Worm (Caenorhabditis elegans) whole organism, late embryonic: Measurements from ENCODE around the gene mpz-1.

ENCODE experiments used
- F13H6.1 ChIP-seq: sonication (generic microtip); optimal IDR thresholded peaks from 2 replicates; lab custom pipeline; 2016; ENCODE audit warnings: missing genetic modification characterization, missing compliant biosample characterization
- K02D7.2 ChIP-seq: sonication (generic microtip); optimal IDR thresholded peaks from 2 replicates; lab custom pipeline; 2017; ENCODE audit warnings: mild to moderate bottlenecking, missing genetic modification characterization, missing compliant biosample characterization
- K09A11.1 ChIP-seq: sonication (generic microtip); optimal IDR thresholded peaks from 2 replicates; lab custom pipeline; 2017; ENCODE audit warnings: antibody characterized with exemption, mild to moderate bottlenecking, missing genetic modification characterization, missing compliant biosample characterization; ENCODE audit not compliant: insufficient read depth
- T23F11.4 ChIP-seq: fragments of 200-800 bp; sonication (Bioruptor generic); optimal IDR thresholded peaks from 2 replicates; lab custom pipeline; 2018; ENCODE audit warnings: mild to moderate bottlenecking, missing genetic modification characterization, missing compliant biosample characterization
- Y22D7AL.16 ChIP-seq: sonication (generic microtip); optimal IDR thresholded peaks from 2 replicates; lab custom pipeline; 2016; ENCODE audit warnings: missing genetic modification characterization, missing compliant biosample characterization
- ama-1 ChIP-seq: fragments of 150-350 bp; optimal IDR thresholded peaks from 2 replicates; lab custom pipeline; 2014
- ceh-14 ChIP-seq: sonication (generic microtip); optimal IDR thresholded peaks from 2 replicates; lab custom pipeline; 2016; ENCODE audit warnings: missing genotype, missing genetic modification characterization, missing compliant biosample characterization
- ceh-19 ChIP-seq: fragments of 200-800 bp; sonication (Bioruptor generic); optimal IDR thresholded peaks from 2 replicates; lab custom pipeline; 2018; ENCODE audit warnings: mild to moderate bottlenecking, missing genetic modification characterization, missing compliant biosample characterization
- ceh-2 ChIP-seq: sonication (generic microtip); optimal IDR thresholded peaks from 2 replicates; lab custom pipeline; 2016; ENCODE audit warnings: missing genotype, missing genetic modification characterization, missing compliant biosample characterization
- ceh-22 ChIP-seq: sonication (generic microtip); optimal IDR thresholded peaks from 2 replicates; lab custom pipeline; 2017; ENCODE audit warnings: missing biosample characterization, missing genetic modification characterization
- ceh-31 ChIP-seq: sonication (generic microtip); optimal IDR thresholded peaks from 2 replicates; lab custom pipeline; 2016; ENCODE audit warnings: missing genetic modification characterization, missing compliant biosample characterization
- ceh-45 ChIP-seq: fragments of 200-800 bp; sonication (Bioruptor generic); IDR thresholded peaks from 2 replicates; pipeline ENCODE4 v1.3.6; 2022; ENCODE audit warnings: missing genetic modification reagents, missing genetic modification characterization, missing compliant biosample characterization
- ceh-6 ChIP-seq: fragments of 200-800 bp; sonication (Bioruptor generic); optimal IDR thresholded peaks from 2 replicates; lab custom pipeline; 2018; ENCODE audit warnings: mild to moderate bottlenecking, missing genetic modification characterization, missing compliant biosample characterization
- ceh-9 ChIP-seq: sonication (generic microtip); optimal IDR thresholded peaks from 2 replicates; lab custom pipeline; 2016; ENCODE audit warnings: mild to moderate bottlenecking, missing genetic modification characterization, inconsistent platforms, missing compliant biosample characterization
- che-1 ChIP-seq: sonication (generic microtip); optimal IDR thresholded peaks from 2 replicates; lab custom pipeline; 2016; ENCODE audit warnings: mild to moderate bottlenecking, missing genetic modification characterization, missing compliant biosample characterization
- elt-2 ChIP-seq: sonication (generic microtip); optimal IDR thresholded peaks from 2 replicates; lab custom pipeline; 2016; ENCODE audit warnings: missing genetic modification reagents, missing genetic modification characterization, missing compliant biosample characterization
- elt-4 ChIP-seq: sonication (generic microtip); optimal IDR thresholded peaks from 2 replicates; lab custom pipeline; 2016; ENCODE audit warnings: missing genetic modification characterization, missing compliant biosample characterization
- eyg-1 ChIP-seq: sonication (generic microtip); optimal IDR thresholded peaks from 2 replicates; lab custom pipeline; 2016; ENCODE audit warnings: missing genotype, missing genetic modification characterization, missing compliant biosample characterization
- fax-1 ChIP-seq: sonication (generic microtip); optimal IDR thresholded peaks from 2 replicates; lab custom pipeline; 2016; ENCODE audit warnings: missing genotype, missing genetic modification characterization, missing compliant biosample characterization
- fkh-10 ChIP-seq: fragments of 150-350 bp; optimal IDR thresholded peaks from 2 replicates; lab custom pipeline; 2014; ENCODE audit warnings: missing biosample characterization, missing genetic modification reagents, missing genetic modification characterization
- gmeb-2 ChIP-seq: sonication (generic microtip); optimal IDR thresholded peaks from 2 replicates; lab custom pipeline; 2016; ENCODE audit warnings: missing genetic modification characterization, inconsistent platforms, missing compliant biosample characterization
- hlh-13 ChIP-seq: fragments of 200-800 bp; sonication (Bioruptor generic); optimal IDR thresholded peaks from 2 replicates; lab custom pipeline; 2018; ENCODE audit warnings: mild to moderate bottlenecking, missing genetic modification characterization, missing compliant biosample characterization
- hlh-6 ChIP-seq: sonication (generic microtip); optimal IDR thresholded peaks from 2 replicates; lab custom pipeline; 2016; ENCODE audit warnings: missing genotype, missing genetic modification characterization, missing compliant biosample characterization
- lim-6 ChIP-seq: sonication (generic microtip); optimal IDR thresholded peaks from 2 replicates; lab custom pipeline; 2016; ENCODE audit warnings: missing genetic modification characterization, missing compliant biosample characterization
- lin-11 ChIP-seq: fragments of 200-800 bp; sonication (Bioruptor generic); optimal IDR thresholded peaks from 2 replicates; lab custom pipeline; 2018; ENCODE audit warnings: mild to moderate bottlenecking, missing genetic modification characterization, missing compliant biosample characterization
- madf-2 ChIP-seq: sonication (generic microtip); optimal IDR thresholded peaks from 2 replicates; lab custom pipeline; 2017; ENCODE audit warnings: missing genetic modification characterization, missing compliant biosample characterization
- nfya-1 ChIP-seq: sonication (generic microtip); optimal IDR thresholded peaks from 2 replicates; lab custom pipeline; 2017; ENCODE audit warnings: missing genetic modification characterization, mild to moderate bottlenecking, missing compliant biosample characterization, antibody characterized with exemption, moderate library complexity
- nhr-232 ChIP-seq: sonication (generic microtip); optimal IDR thresholded peaks from 2 replicates; lab custom pipeline; 2016; ENCODE audit warnings: missing genetic modification characterization, missing compliant biosample characterization
- pag-3 ChIP-seq: sonication (generic microtip); optimal IDR thresholded peaks from 2 replicates; lab custom pipeline; 2016; ENCODE audit warnings: missing compliant biosample characterization, missing genetic modification characterization, borderline replicate concordance
- pat-9 ChIP-seq: fragments of 200-800 bp; sonication (Bioruptor generic); optimal IDR thresholded peaks from 2 replicates; lab custom pipeline; 2018; ENCODE audit warnings: mild to moderate bottlenecking, missing genetic modification characterization, moderate library complexity, missing compliant biosample characterization
- pha-2 ChIP-seq: sonication (generic microtip); optimal IDR thresholded peaks from 2 replicates; lab custom pipeline; 2017; ENCODE audit warnings: mild to moderate bottlenecking, missing genetic modification characterization, missing compliant biosample characterization
- pros-1 ChIP-seq: fragments of 150-350 bp; optimal IDR thresholded peaks from 2 replicates; lab custom pipeline; 2014; ENCODE audit warnings: missing biosample characterization, missing genetic modification reagents, missing genetic modification characterization
- ref-2 ChIP-seq: sonication (generic microtip); optimal IDR thresholded peaks from 2 replicates; lab custom pipeline; 2016; ENCODE audit warnings: missing genetic modification characterization, missing compliant biosample characterization
- rnt-1 ChIP-seq: sonication (generic microtip); optimal IDR thresholded peaks from 2 replicates; lab custom pipeline; 2016; ENCODE audit warnings: missing genetic modification characterization, missing compliant biosample characterization
- sox-2 ChIP-seq: fragments of 200-800 bp; sonication (Bioruptor generic); IDR thresholded peaks from 2 replicates; pipeline ENCODE4 v1.3.6; 2022; ENCODE audit warnings: missing genetic modification reagents, missing genetic modification characterization, missing compliant biosample characterization
- sox-4 ChIP-seq: sonication (generic microtip); optimal IDR thresholded peaks from 2 replicates; lab custom pipeline; 2017; ENCODE audit warnings: mild to moderate bottlenecking, missing genetic modification characterization, inconsistent platforms, missing compliant biosample characterization
- syd-9 ChIP-seq: sonication (generic microtip); optimal IDR thresholded peaks from 2 replicates; lab custom pipeline; 2016; ENCODE audit warnings: mild to moderate bottlenecking, missing genetic modification characterization, moderate library complexity, missing compliant biosample characterization
- tbx-2 ChIP-seq: sonication (generic microtip); optimal IDR thresholded peaks from 2 replicates; lab custom pipeline; 2016; ENCODE audit warnings: missing genetic modification characterization, missing compliant biosample characterization
- ttx-3 ChIP-seq: sonication (generic microtip); optimal IDR thresholded peaks from 2 replicates; lab custom pipeline; 2016; ENCODE audit warnings: missing genetic modification reagents, missing genetic modification characterization, missing compliant biosample characterization
- unc-42 ChIP-seq: sonication (generic microtip); optimal IDR thresholded peaks from 2 replicates; lab custom pipeline; 2016; ENCODE audit warnings: missing genotype, missing genetic modification characterization, missing compliant biosample characterization
- zip-5 ChIP-seq: sonication (generic microtip); optimal IDR thresholded peaks from 2 replicates; lab custom pipeline; 2016; ENCODE audit warnings: missing genetic modification characterization, missing compliant biosample characterization
- ztf-16 ChIP-seq: sonication (generic microtip); optimal IDR thresholded peaks from 2 replicates; lab custom pipeline; 2017; ENCODE audit warnings: missing genetic modification characterization, missing compliant biosample characterization

mpz-1 gene

ce11 chrII:10808708-10809343 is 30.9 kb upstream of the mpz-1 start, which contains the start of gene R06F6.14:
R06F6.14 (plus strand) TSS chrII:10809293.
- TF ChIP-seq pag-3 (tag; lab: Kevin White, UChicago) (no peak), ref-2 (tag; lab: Kevin White, UChicago) (no peak), K09A11.1 (tag; lab: Kevin White, UChicago) (no peak), pros-1 (no peak), sox-2 (GFP tag; lab: Robert Waterston, UW) (no peak), gmeb-2 (tag; lab: Kevin White, UChicago) (no peak), rnt-1 (tag; lab: Kevin White, UChicago) (no peak)

- TF ChIP-seq sox-4 (tag; lab: Kevin White, UChicago) (no peak), eyg-1 (tag; lab: Kevin White, UChicago) (no peak), syd-9 (tag; lab: Kevin White, UChicago) (no peak), pros-1 (no peak), sox-2 (GFP tag; lab: Robert Waterston, UW) (no peak), hlh-13 (no peak), ref-2 (tag; lab: Kevin White, UChicago) (no peak), tbx-2 (tag; lab: Kevin White, UChicago) (no peak), F13H6.1 (tag; lab: Kevin White, UChicago) (no peak), fax-1 (tag; lab: Kevin White, UChicago) (no peak), ceh-6 (no peak), elt-4 (tag; lab: Kevin White, UChicago) (no peak), ceh-22 (tag; lab: Kevin White, UChicago) (no peak), ttx-3 (no peak), nhr-232 (tag; lab: Kevin White, UChicago) (no peak), ceh-45 (GFP tag; lab: Robert Waterston, UW) (no peak), ama-1 (lab: Kevin White, UChicago) (no peak), lin-11 (tag; lab: Kevin White, UChicago) (no peak), ceh-19 (no peak), ceh-2 (tag; lab: Kevin White, UChicago) (no peak)
Measured at ce11 chrII:10805437-10805836, 27.5 kb upstream of the mpz-1 start, which contains the start of gene ceh-62. ceh-62 (plus strand) TSS chrII:10805737.

- TF ChIP-seq unc-42 (tag; lab: Kevin White, UChicago) (no peak), madf-2 (tag; lab: Kevin White, UChicago) (no peak), nfya-1 (tag; lab: Kevin White, UChicago) (peak; percentile 83), T23F11.4 (GFP tag; lab: Kevin White, UChicago) (no peak)
Measured at ce11 chrII:10804907-10805306, 27.0 kb upstream of the mpz-1 start.

- no peak for TF ChIP-seq ceh-9 (tag; lab: Kevin White, UChicago)
- no peak for TF ChIP-seq K02D7.2
- TF ChIP-seq lim-6 (tag; lab: Kevin White, UChicago): peak; percentile 61
- TF ChIP-seq T23F11.4 (GFP tag; lab: Kevin White, UChicago): no peak
- TF ChIP-seq ceh-14 (tag; lab: Kevin White, UChicago): peak; percentile 14
- TF ChIP-seq che-1 (tag; lab: Kevin White, UChicago): no peak
- TF ChIP-seq zip-5: no peak
- TF ChIP-seq pha-2 (tag; lab: Kevin White, UChicago): no peak
- TF ChIP-seq ceh-31 (tag; lab: Kevin White, UChicago): no peak
- no peak for TF ChIP-seq Y22D7AL.16 (tag; lab: Kevin White, UChicago)
- no peak for TF ChIP-seq hlh-6 (tag; lab: Kevin White, UChicago)
- no peak for TF ChIP-seq rnt-1 (tag; lab: Kevin White, UChicago)
- no peak for TF ChIP-seq fkh-10 (GFP tag; lab: Kevin White, UChicago)
- no peak for TF ChIP-seq ceh-19
- TF ChIP-seq elt-2: no peak
- TF ChIP-seq unc-42 (tag; lab: Kevin White, UChicago): peak; percentile 8
- no peak for TF ChIP-seq madf-2 (tag; lab: Kevin White, UChicago)
- TF ChIP-seq ztf-16 (tag; lab: Kevin White, UChicago): no peak
- no peak for TF ChIP-seq syd-9 (tag; lab: Kevin White, UChicago)
- TF ChIP-seq ceh-2 (tag; lab: Kevin White, UChicago): no peak
- TF ChIP-seq eyg-1 (tag; lab: Kevin White, UChicago): no peak
- TF ChIP-seq pat-9 (tag; lab: Kevin White, UChicago): no peak
Measured at ce11 chrII:10804442-10804841, 26.5 kb upstream of the mpz-1 start.
